Worm (Caenorhabditis elegans) whole organism, dauer: Measurements from ENCODE around the gene F49E10.2.

Experiments used
- unc-62 ChIP-seq: sonication (generic microtip); optimal IDR thresholded peaks from 2 replicates; lab custom pipeline; 2017; ENCODE audit warnings: missing biosample characterization, missing genetic modification reagents, missing genetic modification characterization

The F49E10.2 gene

DNA sequence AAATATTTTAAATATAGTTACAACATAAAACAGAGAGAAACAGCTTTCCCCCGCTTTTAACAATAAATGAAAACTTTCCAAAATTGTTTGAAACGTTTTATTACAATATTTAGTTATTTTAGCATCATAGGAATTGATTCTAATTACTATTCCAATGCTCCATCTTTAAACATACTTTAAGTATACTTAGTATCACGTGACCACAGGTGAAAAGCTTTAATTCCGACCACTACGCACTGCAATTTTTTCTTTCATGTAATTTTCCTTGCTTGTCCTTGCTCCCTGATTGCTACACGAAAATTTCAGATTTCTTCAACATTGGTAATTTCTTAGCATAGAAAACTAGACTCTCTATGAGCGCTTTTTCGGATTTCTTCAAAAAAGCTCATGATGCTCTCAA, 6.9 kb downstream of the F49E10.2 start, which contains the start of gene tbc-16:
tbc-16 (plus strand) TSS at position 301 of the 400 bp plus-strand sequence.
- no peak for TF ChIP-seq unc-62 (GFP tag; lab: Kevin White, UChicago)

ce11 chrX:5901499-5901898, 11.3 kb downstream of the F49E10.2 start:
- no peak for TF ChIP-seq unc-62 (GFP tag; lab: Kevin White, UChicago)

- no peak for TF ChIP-seq unc-62 (GFP tag; lab: Kevin White, UChicago)
Observed at ce11 chrX:5903896-5904295, 13.7 kb downstream of the F49E10.2 start.

- no peak for TF ChIP-seq unc-62 (GFP tag; lab: Kevin White, UChicago)
Observed at ce11 chrX:5904603-5905081, 14.5 kb downstream of the F49E10.2 start, which contains the start of gene nlp-49. Gene nlp-49, plus strand, starts transcription at chrX:5904653.

- TF ChIP-seq unc-62 (GFP tag; lab: Kevin White, UChicago), result no peak
Observed at ce11 chrX:5905764-5906163, 15.6 kb downstream of the F49E10.2 start.

DNA sequence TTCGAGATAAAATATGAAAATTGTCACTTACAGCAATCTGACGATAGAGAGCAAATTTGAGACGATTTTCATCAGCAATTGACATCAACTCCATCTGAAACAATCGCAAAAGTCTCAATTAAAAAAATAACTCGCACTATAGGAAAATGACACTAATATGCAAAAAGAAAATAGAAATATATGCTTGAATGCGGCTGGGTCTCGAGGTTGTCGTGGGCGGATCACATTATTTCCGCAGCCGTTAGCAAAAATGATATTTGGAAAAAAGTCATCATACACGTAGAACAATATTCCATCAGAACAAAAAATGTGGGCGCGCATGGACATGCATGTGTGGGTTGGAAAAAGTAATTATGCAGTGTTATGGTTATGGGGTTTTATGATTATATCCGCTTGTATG, 27.1 kb downstream of the F49E10.2 start, which contains the start of gene Y23B4A.1:
Y23B4A.1 (minus strand) TSS at position 101 of the 400 bp plus-strand sequence.
- no peak for TF ChIP-seq unc-62 (GFP tag; lab: Kevin White, UChicago)

DNA sequence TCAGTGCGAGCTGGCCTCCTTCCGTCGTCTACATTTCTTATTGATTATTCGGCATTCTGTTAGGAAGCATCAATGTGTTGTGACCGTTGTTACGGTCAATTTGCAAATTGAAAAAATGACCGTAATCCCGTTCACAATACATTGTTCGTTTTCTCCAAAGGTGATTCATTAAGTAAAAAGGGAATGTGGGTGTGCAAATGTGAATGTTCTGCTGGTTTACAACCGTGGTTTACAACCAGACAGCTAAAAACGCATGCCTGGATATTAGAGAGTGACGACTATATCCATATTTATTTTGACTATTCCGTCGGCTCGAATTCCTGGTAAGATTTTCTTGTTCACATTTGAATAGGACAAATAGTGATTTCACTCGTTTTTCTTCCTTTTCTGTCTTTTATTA, 28.9 kb downstream of the F49E10.2 start, which contains the start of gene capa-1:
capa-1 (plus strand) TSS at position 301 of the 400 bp plus-strand sequence.
- TF ChIP-seq unc-62 (GFP tag; lab: Kevin White, UChicago), result no peak

DNA sequence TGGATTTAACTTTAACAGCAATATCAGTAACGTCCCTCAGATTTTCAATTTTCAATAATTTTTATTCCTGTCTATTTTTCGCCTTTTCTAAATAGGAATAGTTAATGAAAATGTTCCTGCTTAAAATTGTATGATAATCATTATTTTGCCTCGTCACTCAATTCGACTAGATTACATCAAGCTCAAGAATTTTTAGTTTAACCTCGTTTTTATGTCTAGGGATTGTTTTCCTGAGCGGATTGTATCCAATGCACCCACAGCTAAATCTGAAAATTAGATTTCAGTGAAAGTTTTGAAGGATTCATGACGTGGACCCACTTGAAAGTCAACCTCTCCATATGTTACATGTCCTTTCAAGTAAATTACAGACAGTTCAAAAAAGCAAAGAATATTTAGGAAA, 33.5 kb downstream of the F49E10.2 start:
- TF ChIP-seq unc-62 (GFP tag; lab: Kevin White, UChicago), result no peak

ce11 chrX:5930822-5931221, 40.6 kb downstream of the F49E10.2 start, which contains the start of gene egl-6:
Gene egl-6, plus strand, starts transcription at chrX:5931122.
- no peak for TF ChIP-seq unc-62 (GFP tag; lab: Kevin White, UChicago)

ce11 chrX:5932923-5933322, 42.7 kb downstream of the F49E10.2 start:
- TF ChIP-seq unc-62 (GFP tag; lab: Kevin White, UChicago), result no peak

DNA sequence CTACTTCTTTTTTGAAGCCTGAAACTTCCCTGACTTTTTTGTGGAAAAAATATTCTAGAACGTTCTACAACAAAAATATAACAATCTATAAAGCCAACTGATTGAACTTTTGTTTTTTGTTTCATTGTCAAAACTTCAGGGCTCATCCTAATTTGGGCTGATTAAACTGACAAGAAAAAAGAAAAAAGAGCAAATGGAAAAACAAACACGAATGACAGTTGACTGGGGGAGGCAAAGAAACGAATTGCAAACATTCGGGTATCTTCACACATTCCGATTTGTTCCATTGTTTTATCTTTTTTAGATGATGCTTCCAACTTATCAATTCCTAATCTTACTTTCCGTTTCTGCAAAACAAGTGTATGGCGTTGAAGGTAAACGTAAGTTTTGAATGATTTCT, 45.3 kb downstream of the F49E10.2 start, which contains the start of gene C46F4.3:
C46F4.3 (plus strand) TSS at position 301 of the 400 bp plus-strand sequence.
- no peak for TF ChIP-seq unc-62 (GFP tag; lab: Kevin White, UChicago)

- no peak for TF ChIP-seq unc-62 (GFP tag; lab: Kevin White, UChicago)
Observed at ce11 chrX:5941325-5941724, 51.1 kb downstream of the F49E10.2 start.

- TF ChIP-seq unc-62 (GFP tag; lab: Kevin White, UChicago), result no peak
Observed at ce11 chrX:5942171-5942570, 52.0 kb downstream of the F49E10.2 start.

DNA sequence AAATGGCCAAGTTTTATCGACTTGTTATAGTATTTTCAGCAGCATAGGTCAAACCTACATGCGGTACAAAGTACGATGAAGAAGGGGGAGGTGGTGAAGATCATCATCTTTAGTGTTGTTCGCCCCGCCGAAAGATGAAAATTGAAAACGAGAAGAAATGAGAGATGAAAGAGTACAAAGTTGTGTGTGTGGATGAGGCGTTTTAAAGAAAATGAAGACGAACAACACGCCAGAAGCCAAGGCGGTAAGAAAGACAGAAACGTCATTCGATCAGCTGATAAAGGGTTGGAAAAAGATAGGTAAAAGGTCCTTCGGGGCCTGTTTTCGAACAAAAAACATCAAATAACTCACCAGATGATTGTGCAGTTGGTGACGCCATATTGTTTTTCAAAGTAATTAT, 53.7 kb downstream of the F49E10.2 start:
- TF ChIP-seq unc-62 (GFP tag; lab: Kevin White, UChicago), result no peak
